Fruit fly (Drosophila melanogaster) whole organism, embryonic: ENCODE measurements around the gene CG42781.
A peak's percentile ranks its signal among the peaks of the same experiment; 100 is the strongest.

Experiments used
- Ada2b ChIP-seq: fragments of 200-800 bp; sonication (Bioruptor generic); IDR thresholded peaks from 2 replicates; pipeline ENCODE4 v1.3.6; 2022; ENCODE audit warnings: missing biosample characterization, missing genetic modification characterization
- Asciz ChIP-seq: fragments of 200-800 bp; sonication (Bioruptor generic); optimal IDR thresholded peaks from 2 replicates; lab custom pipeline; 2017; ENCODE audit warnings: missing biosample characterization, mild to moderate bottlenecking, missing genetic modification characterization, missing genetic modification reagents
- B-H1 ChIP-seq: fragments of 200-800 bp; sonication (Bioruptor generic); IDR thresholded peaks from 3 replicates; pipeline ENCODE4 v1.3.6; 2022; ENCODE audit warnings: missing biosample characterization, missing genetic modification characterization
- Bdp1 ChIP-seq: fragments of 200-800 bp; sonication (Bioruptor generic); optimal IDR thresholded peaks from 3 replicates; lab custom pipeline; 2016; ENCODE audit warnings: missing biosample characterization, missing genetic modification characterization
- Blimp-1 ChIP-seq: fragments of 200-800 bp; sonication (Bioruptor generic); optimal IDR thresholded peaks from 3 replicates; lab custom pipeline; 2018; ENCODE audit warnings: missing biosample characterization, missing genetic modification characterization, mild to moderate bottlenecking, moderate library complexity, missing genetic modification reagents
- CG10565 ChIP-seq: fragments of 200-800 bp; sonication (Bioruptor generic); optimal IDR thresholded peaks from 3 replicates; lab custom pipeline; 2016; ENCODE audit warnings: missing biosample characterization, mild to moderate bottlenecking, missing genetic modification characterization
- CG11085 ChIP-seq: fragments of 200-800 bp; sonication (Bioruptor generic); IDR thresholded peaks from 2 replicates; pipeline ENCODE4 v1.3.6; 2022; ENCODE audit warnings: missing biosample characterization, missing genetic modification characterization
- CG11560 ChIP-seq: fragments of 200-800 bp; sonication (Bioruptor generic); IDR thresholded peaks from 3 replicates; pipeline ENCODE4 v1.3.6; 2022; ENCODE audit warnings: missing biosample characterization, missing genetic modification characterization
- CG12071 ChIP-seq: fragments of 200-800 bp; sonication (Bioruptor generic); optimal IDR thresholded peaks from 3 replicates; lab custom pipeline; 2018; ENCODE audit warnings: missing biosample characterization, mild to moderate bottlenecking, missing genetic modification characterization
- CG12744 ChIP-seq: fragments of 200-800 bp; sonication (Bioruptor generic); optimal IDR thresholded peaks from 2 replicates; lab custom pipeline; 2016; ENCODE audit warnings: missing biosample characterization, missing genetic modification characterization
- CG17186 ChIP-seq: fragments of 200-800 bp; sonication (Bioruptor generic); optimal IDR thresholded peaks from 3 replicates; lab custom pipeline; 2017; ENCODE audit warnings: missing biosample characterization, missing genetic modification reagents, missing genetic modification characterization
- CG30020 ChIP-seq: fragments of 200-800 bp; optimal IDR thresholded peaks from 2 replicates; lab custom pipeline; 2019; ENCODE audit warnings: missing biosample characterization, mild to moderate bottlenecking, missing genetic modification characterization, moderate library complexity
- CG30403 ChIP-seq: fragments of 200-800 bp; sonication (Bioruptor generic); optimal IDR thresholded peaks from 3 replicates; lab custom pipeline; 2016; ENCODE audit warnings: missing biosample characterization, missing genetic modification characterization
- CG3065 ChIP-seq: fragments of 200-800 bp; sonication (Bioruptor generic); optimal IDR thresholded peaks from 2 replicates; lab custom pipeline; 2016; ENCODE audit warnings: missing biosample characterization, missing genetic modification characterization
- CG3726 ChIP-seq: fragments of 200-800 bp; sonication (Bioruptor generic); IDR thresholded peaks from 3 replicates; pipeline ENCODE4, ENCODE4 v1.3.6; 2022; ENCODE audit warnings: missing biosample characterization, missing genetic modification characterization
- CG3995 ChIP-seq: fragments of 200-800 bp; sonication (Bioruptor generic); optimal IDR thresholded peaks from 3 replicates; lab custom pipeline; 2016; ENCODE audit warnings: missing biosample characterization, missing genetic modification characterization
- CG6175 ChIP-seq: fragments of 200-800 bp; sonication (Bioruptor generic); IDR thresholded peaks from 3 replicates; pipeline ENCODE4 v1.3.6; 2022; ENCODE audit warnings: missing biosample characterization, missing genetic modification characterization
- CG6272 ChIP-seq: fragments of 200-800 bp; sonication (Bioruptor generic); IDR thresholded peaks from 2 replicates; pipeline ENCODE4 v1.3.6; 2022; ENCODE audit warnings: missing biosample characterization, missing genetic modification characterization
- CG6683 ChIP-seq: fragments of 200-800 bp; sonication (Bioruptor generic); optimal IDR thresholded peaks from 2 replicates; lab custom pipeline; 2017; ENCODE audit warnings: missing biosample characterization, mild to moderate bottlenecking, missing genetic modification characterization, missing genetic modification reagents
- CG7372 ChIP-seq: fragments of 200-800 bp; sonication (Bioruptor generic); IDR thresholded peaks from 2 replicates; pipeline ENCODE4 v1.3.6; 2022; ENCODE audit warnings: missing biosample characterization, missing genetic modification characterization
- CG9817 ChIP-seq: fragments of 200-800 bp; sonication (Bioruptor generic); optimal IDR thresholded peaks from 2 replicates; lab custom pipeline; 2018; ENCODE audit warnings: missing biosample characterization, mild to moderate bottlenecking, missing genetic modification characterization, moderate library complexity
- Camta ChIP-seq: fragments of 200-800 bp; sonication (Bioruptor generic); optimal IDR thresholded peaks from 2 replicates; lab custom pipeline; 2016; ENCODE audit warnings: missing biosample characterization, missing genetic modification characterization
- Chrac-16 ChIP-seq: fragments of 200-800 bp; sonication (Bioruptor generic); optimal IDR thresholded peaks from 3 replicates; lab custom pipeline; 2016; ENCODE audit warnings: missing biosample characterization, missing genetic modification characterization
- CrebB ChIP-seq: fragments of 200-800 bp; sonication (Bioruptor generic); optimal IDR thresholded peaks from 3 replicates; lab custom pipeline; 2018; ENCODE audit warnings: missing biosample characterization, mild to moderate bottlenecking, missing genetic modification characterization
- Dll ChIP-seq: fragments of 200-800 bp; sonication (Bioruptor generic); IDR thresholded peaks from 4 replicates; pipeline ENCODE4 v1.3.6; 2022; ENCODE audit warnings: missing biosample characterization, missing genetic modification characterization; ENCODE audit not compliant: partially characterized antibody
- Hey ChIP-seq: fragments of 200-800 bp; sonication (Bioruptor generic); optimal IDR thresholded peaks from 3 replicates; lab custom pipeline; 2018; ENCODE audit warnings: missing biosample characterization, mild to moderate bottlenecking, missing genetic modification characterization
- HmgD ChIP-seq: fragments of 200-800 bp; sonication (Bioruptor generic); optimal IDR thresholded peaks from 3 replicates; lab custom pipeline; 2016; ENCODE audit warnings: missing biosample characterization, missing genetic modification characterization
- Hmx ChIP-seq: fragments of 200-800 bp; sonication (Bioruptor generic); optimal IDR thresholded peaks from 2 replicates; lab custom pipeline; 2016; ENCODE audit warnings: missing biosample characterization, missing genetic modification characterization
- MESR4 ChIP-seq: fragments of 200-800 bp; sonication (Bioruptor generic); optimal IDR thresholded peaks from 2 replicates; lab custom pipeline; 2018; ENCODE audit warnings: missing biosample characterization, mild to moderate bottlenecking, missing genetic modification characterization, moderate library complexity
- Nf-YC ChIP-seq: fragments of 200-800 bp; optimal IDR thresholded peaks from 3 replicates; lab custom pipeline; 2019; ENCODE audit warnings: missing biosample characterization, mild to moderate bottlenecking, missing genetic modification characterization, moderate library complexity
- Optix ChIP-seq: fragments of 200-800 bp; sonication (Bioruptor generic); IDR thresholded peaks from 3 replicates; pipeline ENCODE4 v1.3.6; 2022; ENCODE audit warnings: missing biosample characterization, missing genetic modification characterization
- abd-A ChIP-seq: fragments of 200-800 bp; sonication (Bioruptor generic); optimal IDR thresholded peaks from 3 replicates; lab custom pipeline; 2019; ENCODE audit warnings: missing biosample characterization, mild to moderate bottlenecking, missing genetic modification characterization, moderate library complexity
- ap ChIP-seq: fragments of 200-800 bp; sonication (Bioruptor generic); IDR thresholded peaks from 2 replicates; pipeline ENCODE4 v1.3.6; 2022; ENCODE audit warnings: missing biosample characterization, missing genetic modification characterization
- caup ChIP-seq: fragments of 200-800 bp; sonication (Bioruptor generic); optimal IDR thresholded peaks from 3 replicates; lab custom pipeline; 2017; ENCODE audit warnings: missing biosample characterization, mild to moderate bottlenecking, missing genetic modification characterization, moderate library complexity; ENCODE audit not compliant: severe bottlenecking
- chif ChIP-seq, 2 experiments: fragments of 200-800 bp; sonication (Bioruptor generic); optimal IDR thresholded peaks; 3 replicates each; lab custom pipeline; 2016; ENCODE audit warnings: missing biosample characterization in 2 of 2, missing genetic modification characterization in 2 of 2
- crp ChIP-seq, 2 experiments: fragments of 200-800 bp; sonication (Bioruptor generic); optimal IDR thresholded peaks; 2 replicates in 1 of 2; 3 replicates in 1 of 2; lab custom pipeline; 2017; ENCODE audit warnings: missing biosample characterization in 2 of 2, missing genetic modification characterization in 2 of 2, mild to moderate bottlenecking in 1 of 2, moderate library complexity in 1 of 2
- dati ChIP-seq: fragments of 200-800 bp; sonication (Bioruptor generic); IDR thresholded peaks from 2 replicates; pipeline ENCODE4 v1.3.6; 2022; ENCODE audit warnings: missing biosample characterization, missing genetic modification characterization
- disco-r ChIP-seq: fragments of 200-800 bp; sonication (Bioruptor generic); optimal IDR thresholded peaks from 2 replicates; lab custom pipeline; 2016; ENCODE audit warnings: missing biosample characterization, missing genetic modification characterization
- dmrt11E ChIP-seq: fragments of 200-800 bp; sonication (Bioruptor generic); optimal IDR thresholded peaks from 3 replicates; lab custom pipeline; 2018; ENCODE audit warnings: missing biosample characterization, mild to moderate bottlenecking, missing genetic modification characterization, moderate library complexity
- eve ChIP-seq, 2 experiments: fragments of >200 bp; optimal IDR thresholded peaks; 2 replicates each; lab custom pipeline; 2017; ENCODE audit warnings: missing biosample characterization in 2 of 2, missing genetic modification characterization in 2 of 2
- fu2 ChIP-seq: fragments of 200-800 bp; sonication (Bioruptor generic); optimal IDR thresholded peaks from 2 replicates; lab custom pipeline; 2016; ENCODE audit warnings: missing biosample characterization, missing genetic modification characterization
- grau ChIP-seq: fragments of 200-800 bp; optimal IDR thresholded peaks from 3 replicates; lab custom pipeline; 2019; ENCODE audit warnings: missing biosample characterization, mild to moderate bottlenecking, missing genetic modification characterization, moderate library complexity
- hth ChIP-seq: fragments of >200 bp; optimal IDR thresholded peaks from 2 replicates; lab custom pipeline; 2017; ENCODE audit warnings: inconsistent platforms
- kni ChIP-seq: fragments of 200-800 bp; sonication (Bioruptor generic); optimal IDR thresholded peaks from 3 replicates; lab custom pipeline; 2017; ENCODE audit warnings: mild to moderate bottlenecking, missing biosample characterization, missing genetic modification reagents, missing genetic modification characterization
- mam ChIP-seq: fragments of 200-800 bp; sonication (Bioruptor generic); optimal IDR thresholded peaks from 3 replicates; lab custom pipeline; 2016; ENCODE audit warnings: missing biosample characterization, missing genetic modification characterization
- mirr ChIP-seq: fragments of 200-800 bp; sonication (Bioruptor generic); optimal IDR thresholded peaks from 3 replicates; lab custom pipeline; 2018; ENCODE audit warnings: missing biosample characterization, mild to moderate bottlenecking, missing genetic modification characterization
- otp ChIP-seq: fragments of 200-800 bp; sonication (Bioruptor generic); IDR thresholded peaks from 3 replicates; pipeline ENCODE4, ENCODE4 v1.3.6; 2022; ENCODE audit warnings: missing biosample characterization, missing genetic modification characterization
- p53 ChIP-seq: fragments of 200-800 bp; sonication (Bioruptor generic); optimal IDR thresholded peaks from 2 replicates; lab custom pipeline; 2016; ENCODE audit warnings: missing biosample characterization, missing genetic modification characterization
- psq ChIP-seq: fragments of 200-800 bp; sonication (Bioruptor generic); optimal IDR thresholded peaks from 2 replicates; lab custom pipeline; 2017; ENCODE audit warnings: missing biosample characterization, missing genetic modification characterization
- tup ChIP-seq: fragments of 200-800 bp; sonication (Bioruptor generic); optimal IDR thresholded peaks from 2 replicates; lab custom pipeline; 2016; ENCODE audit warnings: missing biosample characterization, mild to moderate bottlenecking, missing genetic modification characterization, moderate library complexity
- z ChIP-seq: fragments of 200-800 bp; sonication (Bioruptor generic); IDR thresholded peaks from 3 replicates; pipeline ENCODE4 v1.3.6; 2022; ENCODE audit warnings: missing biosample characterization, missing genetic modification characterization
- zen ChIP-seq: fragments of 200-800 bp; sonication (Bioruptor generic); optimal IDR thresholded peaks from 3 replicates; lab custom pipeline; 2018; ENCODE audit warnings: missing biosample characterization, mild to moderate bottlenecking, missing genetic modification characterization, moderate library complexity

The CG42781 gene

DNA sequence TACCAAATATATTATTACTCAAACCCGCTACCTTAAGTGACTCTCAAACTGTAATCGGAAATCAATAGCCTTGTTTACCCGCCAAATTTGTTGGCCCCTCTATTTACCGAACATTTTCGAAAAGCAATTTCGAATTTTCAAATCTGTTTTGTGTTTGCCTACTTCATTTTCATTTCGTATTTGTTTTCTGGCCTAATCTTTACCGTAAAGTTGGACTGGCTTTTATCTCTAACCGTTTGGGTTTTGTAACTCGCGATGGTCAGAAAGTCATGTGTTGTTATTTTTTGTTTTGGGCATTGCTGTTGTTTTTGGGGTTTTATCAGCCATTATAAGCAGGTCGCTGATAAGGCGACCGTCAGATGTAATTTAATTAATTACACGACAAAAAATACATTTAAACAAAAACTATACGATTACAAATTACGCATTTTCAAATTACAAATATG, 49.5 kb downstream of the CG42781 start (continued):
- TF ChIP-seq disco-r = no peak
- peak; percentile 65 for TF ChIP-seq tup (GFP tag; lab: Kevin White, UChicago)
- no peak for TF ChIP-seq CG10565 (GFP tag; lab: Kevin White, UChicago)
- no peak for TF ChIP-seq caup (GFP tag; lab: Kevin White, UChicago)
- no peak for TF ChIP-seq CG11085 (GFP tag; lab: Robert Waterston, UW)
- TF ChIP-seq Dll (GFP tag; lab: Robert Waterston, UW) = no peak
- no peak for TF ChIP-seq CG3726 (GFP tag; lab: Robert Waterston, UW)
- no peak for TF ChIP-seq mam
- TF ChIP-seq kni (GFP tag; lab: Kevin White, UChicago) = peak; percentile 79
- no peak for TF ChIP-seq zen
- no peak for TF ChIP-seq CG12744 (GFP tag; lab: Kevin White, UChicago)
- no peak for TF ChIP-seq Chrac-16
- TF ChIP-seq CG9817 = no peak
- no peak for TF ChIP-seq CG6175
- no peak for TF ChIP-seq CG30020 (tag; lab: Kevin White, UChicago)
- no peak for TF ChIP-seq CG6272 (GFP tag; lab: Robert Waterston, UW)
- no peak for TF ChIP-seq CG7372 (GFP tag; lab: Robert Waterston, UW)
- no peak for TF ChIP-seq fu2 (GFP tag; lab: Kevin White, UChicago)
- peak; percentile 17 for TF ChIP-seq Hey (tag; lab: Kevin White, UChicago)
- TF ChIP-seq HmgD (GFP tag; lab: Kevin White, UChicago) = no peak
- TF ChIP-seq ap = no peak
- no peak for TF ChIP-seq dati (GFP tag; lab: Robert Waterston, UW)
- TF ChIP-seq p53 (GFP tag; lab: Kevin White, UChicago) = no peak
- peak; percentile 58; the same call in 1 of the 3 replicates for TF ChIP-seq z (GFP tag; lab: Robert Waterston, UW)
- TF ChIP-seq CG3065 = peak; percentile 25
- TF ChIP-seq CG17186 (GFP tag; lab: Kevin White, UChicago) = no peak
- TF ChIP-seq Nf-YC = no peak
- TF ChIP-seq chif (GFP tag; optimal IDR thresholded peaks at IDR 0.05; lab: Kevin White, UChicago) = no peak
- no peak for TF ChIP-seq hth (lab: Kevin White, UChicago)
- no peak for TF ChIP-seq CG11560 (tag; lab: Robert Waterston, UW)
- TF ChIP-seq psq (GFP tag; lab: Kevin White, UChicago) = peak; percentile 9
- no peak for TF ChIP-seq Ada2b (GFP tag; lab: Robert Waterston, UW)
- no peak for TF ChIP-seq CG3995
- TF ChIP-seq grau (tag; lab: Kevin White, UChicago) = no peak
- peak; percentile 71 for TF ChIP-seq CG12071 (GFP tag; lab: Kevin White, UChicago)
- TF ChIP-seq Asciz (GFP tag; lab: Kevin White, UChicago) = peak; percentile 75
- TF ChIP-seq Hmx (GFP tag; lab: Kevin White, UChicago) = no peak
- TF ChIP-seq CG30403 = no peak
- no peak for TF ChIP-seq CG6683
- no peak for TF ChIP-seq B-H1
- peak; percentile 25 for TF ChIP-seq CrebB (tag; lab: Kevin White, UChicago)
- no peak for TF ChIP-seq crp (GFP tag; optimal IDR thresholded peaks at IDR 0.05; lab: Kevin White, UChicago)
- TF ChIP-seq eve (GFP tag; optimal IDR thresholded peaks at IDR 0.05; lab: Kevin White, UChicago) = peak in 1 of 2 experiments; percentile 68
- TF ChIP-seq MESR4 (GFP tag; lab: Kevin White, UChicago) = no peak
- TF ChIP-seq Camta (GFP tag; lab: Kevin White, UChicago) = peak; percentile 53
- TF ChIP-seq Bdp1 (GFP tag; lab: Kevin White, UChicago) = peak; percentile 20
- no peak for TF ChIP-seq abd-A
- peak; percentile 56 for TF ChIP-seq dmrt11E (tag; lab: Kevin White, UChicago)
- TF ChIP-seq Optix (GFP tag; lab: Robert Waterston, UW) = no peak
- peak; percentile 32 for TF ChIP-seq mirr (GFP tag; lab: Kevin White, UChicago)
- TF ChIP-seq Blimp-1 (GFP tag; lab: Kevin White, UChicago) = peak; percentile 20
- TF ChIP-seq otp (GFP tag; lab: Robert Waterston, UW) = peak; percentile 76; the same call in 2 of the 3 replicates
